Worm (Caenorhabditis elegans) whole organism, L1 larva: Measurements from ENCODE around the gene F58H7.5.

ENCODE experiments used
- C04F5.9 ChIP-seq: sonication (generic microtip); optimal IDR thresholded peaks from 2 replicates; lab custom pipeline; 2016; ENCODE audit warnings: missing genetic modification characterization, missing compliant biosample characterization
- C16A3.4 ChIP-seq: fragments of 150-350 bp; optimal IDR thresholded peaks from 2 replicates; lab custom pipeline; 2014; ENCODE audit warnings: missing biosample characterization, missing genetic modification characterization
- F16B12.6 ChIP-seq: fragments of 150-350 bp; optimal IDR thresholded peaks from 2 replicates; lab custom pipeline; 2014; ENCODE audit warnings: missing biosample characterization, missing genetic modification characterization
- aly-2 ChIP-seq: fragments of 150-350 bp; optimal IDR thresholded peaks from 2 replicates; lab custom pipeline; 2014; ENCODE audit warnings: missing biosample characterization, missing genetic modification characterization
- ama-1 ChIP-seq: fragments of 150-350 bp; optimal IDR thresholded peaks from 2 replicates; lab custom pipeline; 2014
- ceh-82 ChIP-seq, 3 experiments: fragments of 150-350 bp in 1 of 3; sonication (generic microtip) in 2 of 3; optimal IDR thresholded peaks; 2 replicates each; lab custom pipeline; 2014 to 2017; ENCODE audit warnings: missing biosample characterization in 3 of 3, missing genetic modification characterization in 3 of 3
- ceh-88 ChIP-seq: fragments of 200-800 bp; sonication (Bioruptor generic); IDR thresholded peaks from 2 replicates; pipeline ENCODE4 v1.3.6; 2022; ENCODE audit warnings: missing genetic modification characterization, missing compliant biosample characterization
- ceh-90 ChIP-seq: sonication (generic microtip); optimal IDR thresholded peaks from 2 replicates; lab custom pipeline; 2016; ENCODE audit warnings: missing genetic modification characterization, missing compliant biosample characterization
- dpl-1 ChIP-seq, 3 experiments: fragments of 150-350 bp in 2 of 3; sonication (generic microtip) in 1 of 3; optimal IDR thresholded peaks; 2 replicates each; lab custom pipeline; 2014 to 2017; ENCODE audit warnings: missing biosample characterization in 3 of 3, missing genetic modification characterization in 3 of 3, missing genetic modification reagents in 3 of 3
- efl-1 ChIP-seq, 4 experiments: fragments of 150-350 bp; optimal IDR thresholded peaks in 3 of 4; peaks in 1 of 4; 1 replicate in 1 of 4; 2 replicates in 3 of 4; lab custom pipeline; 2014; ENCODE audit warnings: missing biosample characterization in 2 of 4, missing genetic modification characterization in 2 of 4, missing genetic modification reagents in 2 of 4
- egl-27 ChIP-seq, 2 experiments: fragments of 150-350 bp in 1 of 2; sonication (generic microtip); optimal IDR thresholded peaks; 3 replicates each; lab custom pipeline; 2017 to 2018; ENCODE audit warnings: missing biosample characterization in 2 of 2, missing genetic modification characterization in 2 of 2, missing genetic modification reagents in 2 of 2
- ets-5 ChIP-seq: fragments of 200-800 bp; sonication (Bioruptor generic); IDR thresholded peaks from 2 replicates; pipeline ENCODE4 v1.3.6; 2022; ENCODE audit warnings: missing genetic modification characterization, missing compliant biosample characterization
- fkh-10 ChIP-seq: sonication (generic microtip); optimal IDR thresholded peaks from 2 replicates; lab custom pipeline; 2017; ENCODE audit warnings: missing biosample characterization, missing genetic modification reagents, missing genetic modification characterization
- fkh-4 ChIP-seq: sonication (generic microtip); optimal IDR thresholded peaks from 2 replicates; lab custom pipeline; 2016; ENCODE audit warnings: missing compliant biosample characterization, missing genetic modification characterization, borderline replicate concordance
- fkh-8 ChIP-seq: sonication (generic microtip); optimal IDR thresholded peaks from 2 replicates; lab custom pipeline; 2016; ENCODE audit warnings: mild to moderate bottlenecking, missing genetic modification characterization, missing compliant biosample characterization
- grh-1 ChIP-seq: fragments of 200-800 bp; sonication (Bioruptor generic); IDR thresholded peaks from 2 replicates; pipeline ENCODE4 v1.3.6; 2022; ENCODE audit warnings: missing genetic modification reagents, missing genetic modification characterization, missing compliant biosample characterization
- hlh-17 ChIP-seq: fragments of 200-800 bp; sonication (Bioruptor generic); optimal IDR thresholded peaks from 2 replicates; lab custom pipeline; 2018; ENCODE audit warnings: missing genetic modification characterization, mild to moderate bottlenecking, missing compliant biosample characterization, moderate library complexity, borderline replicate concordance
- hlh-4 ChIP-seq: sonication (generic microtip); optimal IDR thresholded peaks from 2 replicates; lab custom pipeline; 2016; ENCODE audit warnings: mild to moderate bottlenecking, missing genetic modification characterization, missing compliant biosample characterization
- hpl-2 ChIP-seq: fragments of 150-350 bp; optimal IDR thresholded peaks from 2 replicates; lab custom pipeline; 2014; ENCODE audit warnings: missing biosample characterization, missing genetic modification reagents, missing genetic modification characterization
- irx-1 ChIP-seq: sonication (generic microtip); optimal IDR thresholded peaks from 2 replicates; lab custom pipeline; 2016; ENCODE audit warnings: missing genetic modification characterization, missing compliant biosample characterization
- isw-1 ChIP-seq: fragments of 200-800 bp; sonication (Bioruptor generic); IDR thresholded peaks from 2 replicates; pipeline ENCODE4 v1.3.6; 2022; ENCODE audit warnings: missing genetic modification characterization, missing compliant biosample characterization
- jun-1 ChIP-seq: fragments of 150-350 bp; optimal IDR thresholded peaks from 2 replicates; lab custom pipeline; 2014; ENCODE audit warnings: missing biosample characterization, missing genetic modification reagents, missing genetic modification characterization
- lin-14 ChIP-seq: fragments of 200-800 bp; sonication (Bioruptor generic); optimal IDR thresholded peaks from 2 replicates; lab custom pipeline; 2018; ENCODE audit warnings: mild to moderate bottlenecking, missing genetic modification characterization, moderate library complexity, missing compliant biosample characterization
- lin-35 ChIP-seq, 2 experiments: fragments of 150-350 bp; optimal IDR thresholded peaks; 2 replicates each; lab custom pipeline; 2014; ENCODE audit warnings: missing biosample characterization in 2 of 2, missing genetic modification characterization in 2 of 2, missing genetic modification reagents in 2 of 2
- lin-39 ChIP-seq: fragments of 150-350 bp; optimal IDR thresholded peaks from 2 replicates; lab custom pipeline; 2014; ENCODE audit warnings: missing biosample characterization, missing genetic modification reagents, missing genetic modification characterization
- mab-9 ChIP-seq: fragments of 200-800 bp; sonication (Bioruptor generic); IDR thresholded peaks from 2 replicates; pipeline ENCODE4 v1.3.6; 2022; ENCODE audit warnings: missing genetic modification reagents, missing genetic modification characterization, missing compliant biosample characterization
- mep-1 ChIP-seq: fragments of 150-350 bp; optimal IDR thresholded peaks from 2 replicates; lab custom pipeline; 2014; ENCODE audit warnings: missing biosample characterization, missing genetic modification characterization
- nhr-11 ChIP-seq: fragments of 150-350 bp; optimal IDR thresholded peaks from 2 replicates; lab custom pipeline; 2014; ENCODE audit warnings: missing biosample characterization, missing genetic modification characterization
- nhr-19 ChIP-seq: fragments of 200-800 bp; sonication (Bioruptor generic); conservative IDR thresholded peaks from 2 replicates; pipeline ENCODE4 v1.3.6; 2022; ENCODE audit warnings: missing genetic modification characterization, missing compliant biosample characterization
- nhr-237 ChIP-seq: fragments of 150-350 bp; optimal IDR thresholded peaks from 2 replicates; lab custom pipeline; 2014; ENCODE audit warnings: missing biosample characterization, missing genetic modification characterization
- nhr-47 ChIP-seq: sonication (generic microtip); optimal IDR thresholded peaks from 2 replicates; lab custom pipeline; 2016; ENCODE audit warnings: mild to moderate bottlenecking, missing genetic modification characterization, moderate library complexity, missing compliant biosample characterization
- nhr-71 ChIP-seq: sonication (generic microtip); optimal IDR thresholded peaks from 2 replicates; lab custom pipeline; 2016; ENCODE audit warnings: mild to moderate bottlenecking, missing genetic modification characterization, moderate library complexity, missing compliant biosample characterization
- nhr-76 ChIP-seq: sonication (generic microtip); optimal IDR thresholded peaks from 2 replicates; lab custom pipeline; 2017; ENCODE audit warnings: missing biosample characterization, missing genetic modification characterization
- nhr-77 ChIP-seq: fragments of 150-350 bp; optimal IDR thresholded peaks from 2 replicates; lab custom pipeline; 2014; ENCODE audit warnings: missing biosample characterization, missing genetic modification characterization
- nhr-85 ChIP-seq: sonication (generic microtip); peaks from one replicate; lab custom pipeline; 2016; ENCODE audit warnings: missing genetic modification characterization, inconsistent platforms, missing compliant biosample characterization
- nhr-90 ChIP-seq: sonication (generic microtip); optimal IDR thresholded peaks from 2 replicates; lab custom pipeline; 2016; ENCODE audit warnings: mild to moderate bottlenecking, missing genetic modification characterization, missing compliant biosample characterization; ENCODE audit not compliant: poor library complexity
- rnt-1 ChIP-seq: sonication (generic microtip); optimal IDR thresholded peaks from 2 replicates; lab custom pipeline; 2016; ENCODE audit warnings: mild to moderate bottlenecking, missing genetic modification characterization, moderate library complexity, missing compliant biosample characterization
- skn-1 ChIP-seq: fragments of 150-350 bp; optimal IDR thresholded peaks from 2 replicates; lab custom pipeline; 2014; ENCODE audit warnings: missing biosample characterization, missing genetic modification characterization
- snpc-4 ChIP-seq: fragments of 150-350 bp; optimal IDR thresholded peaks from 2 replicates; lab custom pipeline; 2014; ENCODE audit warnings: missing biosample characterization, missing genetic modification characterization
- sptf-1 ChIP-seq: fragments of 150-350 bp; optimal IDR thresholded peaks from 2 replicates; lab custom pipeline; 2014; ENCODE audit warnings: missing biosample characterization, missing genetic modification characterization
- unc-130 ChIP-seq: fragments of 150-350 bp; optimal IDR thresholded peaks from 2 replicates; lab custom pipeline; 2017; ENCODE audit warnings: missing biosample characterization, missing genetic modification characterization, inconsistent platforms
- unc-30 ChIP-seq: sonication (generic microtip); optimal IDR thresholded peaks from 2 replicates; lab custom pipeline; 2017; ENCODE audit warnings: missing biosample characterization, missing genetic modification characterization
- unc-62 ChIP-seq: fragments of 150-350 bp; optimal IDR thresholded peaks from 2 replicates; lab custom pipeline; 2014; ENCODE audit warnings: missing biosample characterization, missing genetic modification reagents, missing genetic modification characterization
- unc-86 ChIP-seq: sonication (generic microtip); optimal IDR thresholded peaks from 2 replicates; lab custom pipeline; 2016; ENCODE audit warnings: missing genetic modification characterization, missing compliant biosample characterization
- unc-98 ChIP-seq: fragments of 200-800 bp; sonication (Bioruptor generic); IDR thresholded peaks from 2 replicates; pipeline ENCODE4 v1.3.6; 2022; ENCODE audit warnings: missing genetic modification characterization, missing compliant biosample characterization
- xbp-1 ChIP-seq: sonication (generic microtip); optimal IDR thresholded peaks from 2 replicates; lab custom pipeline; 2016; ENCODE audit warnings: missing genetic modification characterization, missing compliant biosample characterization
- zag-1 ChIP-seq: fragments of 150-350 bp; optimal IDR thresholded peaks from 2 replicates; lab custom pipeline; 2014; ENCODE audit warnings: missing biosample characterization, missing genetic modification characterization
- ztf-11 ChIP-seq, 2 experiments: sonication (generic microtip); optimal IDR thresholded peaks; 2 replicates each; lab custom pipeline; 2016 to 2017; ENCODE audit warnings: missing genetic modification characterization in 2 of 2, missing biosample characterization in 1 of 2, missing compliant biosample characterization in 1 of 2
- ztf-4 ChIP-seq: fragments of 150-350 bp; optimal IDR thresholded peaks from 2 replicates; lab custom pipeline; 2014; ENCODE audit warnings: missing biosample characterization, missing genetic modification characterization

F58H7.5 gene

DNA sequence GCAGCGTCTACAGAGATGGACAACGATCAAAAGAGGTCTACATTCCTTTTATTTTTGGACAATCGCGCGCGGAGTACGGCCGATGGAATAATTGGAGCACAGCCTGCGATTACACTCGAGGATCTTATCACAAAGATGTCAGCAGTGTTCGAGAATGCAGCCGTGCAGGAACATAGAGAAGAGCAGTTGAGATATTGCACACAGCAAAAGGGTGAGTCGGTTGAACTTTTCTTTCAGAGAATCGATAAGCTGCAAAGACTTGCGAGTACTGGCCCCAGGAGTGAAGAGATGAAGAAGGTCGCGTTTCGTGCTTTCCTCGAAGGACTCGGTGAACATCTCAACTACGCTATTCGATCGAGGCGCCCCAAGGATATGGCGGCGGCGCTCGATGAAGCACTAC is 4.9 kb upstream of the F58H7.5 start:
- TF ChIP-seq C16A3.4 (tag; lab: Kevin White, UChicago) (no peak), ama-1 (no peak), nhr-90 (no peak), ztf-4 (tag; lab: Kevin White, UChicago) (no peak), hlh-4 (tag; lab: Kevin White, UChicago) (no peak), grh-1 (GFP tag; lab: Robert Waterston, UW) (no peak), ztf-11 (tag; optimal IDR thresholded peaks at IDR 0.05; lab: Kevin White, UChicago) (no peak), mep-1 (tag; lab: Kevin White, UChicago) (no peak), nhr-71 (tag; lab: Kevin White, UChicago) (no peak), unc-86 (tag; lab: Kevin White, UChicago) (no peak), nhr-76 (tag; lab: Kevin White, UChicago) (no peak), ets-5 (no peak), nhr-237 (tag; lab: Kevin White, UChicago) (no peak), lin-39 (tag; lab: Kevin White, UChicago) (no peak), zag-1 (tag; lab: Kevin White, UChicago) (no peak), fkh-8 (tag; lab: Kevin White, UChicago) (no peak), unc-30 (tag; lab: Kevin White, UChicago) (no peak)

DNA sequence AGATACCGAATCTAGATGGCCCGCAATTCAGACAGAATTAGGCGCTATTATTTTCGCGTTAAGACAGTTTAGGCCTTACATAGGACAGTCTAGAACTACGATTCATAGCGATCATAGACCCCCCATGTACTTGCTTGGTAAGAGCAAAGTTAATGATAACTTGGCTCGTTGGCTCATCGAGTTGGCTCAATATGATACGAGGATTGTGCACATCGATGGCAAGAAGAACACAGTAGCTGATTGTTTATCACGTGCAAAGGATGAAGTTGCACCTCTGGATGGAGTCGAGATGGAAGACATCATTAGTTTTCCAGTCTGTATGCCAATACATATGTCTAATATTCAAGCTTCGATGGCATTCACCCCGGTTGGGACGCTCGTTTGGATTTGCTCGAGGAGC is 2.1 kb upstream of the F58H7.5 start:
- TF ChIP-seq fkh-8 (tag; lab: Kevin White, UChicago) (no peak), unc-30 (tag; lab: Kevin White, UChicago) (no peak), xbp-1 (tag; lab: Kevin White, UChicago) (no peak), aly-2 (tag; lab: Kevin White, UChicago) (no peak), lin-35 (GFP tag; optimal IDR thresholded peaks at IDR 0.05; lab: Kevin White, UChicago) (no peak), ceh-82 (tag; optimal IDR thresholded peaks at IDR 0.05; lab: Kevin White, UChicago) (no peak), C04F5.9 (tag; lab: Kevin White, UChicago) (no peak), nhr-19 (GFP tag; lab: Robert Waterston, UW) (no peak), nhr-85 (no peak), ama-1 (no peak), F16B12.6 (no peak), nhr-11 (tag; lab: Kevin White, UChicago) (no peak), ztf-11 (tag; optimal IDR thresholded peaks at IDR 0.05; lab: Kevin White, UChicago) (no peak), nhr-77 (tag; lab: Kevin White, UChicago) (no peak), dpl-1 (GFP tag; optimal IDR thresholded peaks at IDR 0.05; lab: Kevin White, UChicago) (no peak), hpl-2 (GFP tag; lab: Kevin White, UChicago) (no peak), rnt-1 (tag; lab: Kevin White, UChicago) (no peak), efl-1 (optimal IDR thresholded peaks at IDR 0.05; lab: Kevin White, UChicago) (no peak), efl-1 (GFP tag; optimal IDR thresholded peaks at IDR 0.05 in 1 of 2; lab: Kevin White, UChicago) (no peak), isw-1 (GFP tag; lab: Robert Waterston, UW) (no peak)

DNA sequence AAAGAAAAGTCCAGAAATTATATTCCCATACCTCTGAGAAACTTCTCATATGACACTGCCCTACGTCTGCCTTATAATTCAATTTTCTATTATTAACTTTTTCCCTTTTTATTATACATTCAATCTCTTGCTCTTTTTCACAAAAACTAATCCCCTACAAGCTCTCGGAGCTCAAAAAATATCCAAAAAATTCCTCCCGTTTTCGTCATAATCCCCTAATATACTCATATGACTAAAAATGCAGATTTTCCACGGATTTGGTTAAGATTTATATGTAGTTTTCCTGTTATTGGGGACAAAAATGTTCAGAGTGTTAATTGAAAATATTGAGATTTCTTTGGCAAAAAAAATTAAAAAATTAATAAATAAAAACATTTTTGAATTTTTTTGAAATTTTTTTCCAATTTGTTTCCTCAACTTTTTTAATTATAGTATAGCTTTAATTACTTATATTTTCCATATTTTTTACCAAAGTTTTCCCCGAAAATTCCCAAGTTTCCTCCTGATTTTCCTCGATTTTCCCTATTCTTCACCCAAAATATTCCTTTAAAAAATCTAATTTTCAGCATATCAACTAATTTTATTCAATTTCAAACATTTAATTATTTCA is 4.6 kb downstream of the F58H7.5 start, which contains the start of gene lgc-30:
Gene lgc-30, plus strand, starts transcription at position 560 of the 610 bp plus-strand sequence.
- TF ChIP-seq jun-1 (tag; lab: Kevin White, UChicago) (no peak), egl-27 (tag; optimal IDR thresholded peaks at IDR 0.05; lab: Kevin White, UChicago) (no peak), nhr-47 (peak; percentile 49), ceh-90 (no peak), fkh-8 (tag; lab: Kevin White, UChicago) (peak; percentile 74), unc-62 (GFP tag; lab: Kevin White, UChicago) (no peak), hlh-17 (GFP tag; lab: Kevin White, UChicago) (no peak), F16B12.6 (no peak), aly-2 (tag; lab: Kevin White, UChicago) (no peak), unc-98 (GFP tag; lab: Robert Waterston, UW) (no peak), C04F5.9 (tag; lab: Kevin White, UChicago) (no peak), mab-9 (GFP tag; lab: Robert Waterston, UW) (no peak), lin-14 (no peak), ceh-88 (GFP tag; lab: Robert Waterston, UW) (no peak), fkh-10 (no peak), nhr-11 (tag; lab: Kevin White, UChicago) (no peak), fkh-4 (tag; lab: Kevin White, UChicago) (peak; percentile 16), irx-1 (no peak), unc-86 (tag; lab: Kevin White, UChicago) (no peak), snpc-4 (tag; lab: Kevin White, UChicago) (no peak), unc-130 (tag; lab: Kevin White, UChicago) (no peak), sptf-1 (tag; lab: Kevin White, UChicago) (no peak), mep-1 (tag; lab: Kevin White, UChicago) (no peak), ztf-4 (tag; lab: Kevin White, UChicago) (no peak), skn-1 (tag; lab: Kevin White, UChicago) (no peak)
